Worm (Caenorhabditis elegans): ENCODE measurements around the gene F54B8.4.

F54B8.4 gene

DNA sequence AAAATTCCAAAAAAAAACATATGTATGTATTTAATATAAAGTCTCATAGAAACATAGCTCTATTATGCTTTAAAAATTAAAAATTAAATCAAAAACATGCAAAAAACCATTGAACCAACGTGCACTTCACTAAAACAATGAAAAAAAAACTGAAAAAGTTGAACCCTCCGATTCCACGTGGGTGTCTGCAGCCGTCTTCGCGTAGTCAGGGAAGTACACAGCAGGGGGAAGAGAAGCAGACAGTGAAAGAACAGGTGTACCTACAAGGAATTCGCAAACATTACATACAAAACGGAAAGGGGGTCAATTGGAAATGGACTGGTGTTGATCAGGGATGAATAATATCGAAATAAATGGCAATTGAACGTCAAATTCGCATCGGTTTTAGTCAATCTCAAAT is 42.2 kb upstream of the F54B8.4 start (continued):
- TF ChIP-seq dmd-6 (GFP tag; IDR thresholded peaks at IDR 0.05) (peak; percentile 46; the same call in 1 of the 2 replicates), php-3 (GFP tag; IDR thresholded peaks at IDR 0.05) (no peak)

DNA sequence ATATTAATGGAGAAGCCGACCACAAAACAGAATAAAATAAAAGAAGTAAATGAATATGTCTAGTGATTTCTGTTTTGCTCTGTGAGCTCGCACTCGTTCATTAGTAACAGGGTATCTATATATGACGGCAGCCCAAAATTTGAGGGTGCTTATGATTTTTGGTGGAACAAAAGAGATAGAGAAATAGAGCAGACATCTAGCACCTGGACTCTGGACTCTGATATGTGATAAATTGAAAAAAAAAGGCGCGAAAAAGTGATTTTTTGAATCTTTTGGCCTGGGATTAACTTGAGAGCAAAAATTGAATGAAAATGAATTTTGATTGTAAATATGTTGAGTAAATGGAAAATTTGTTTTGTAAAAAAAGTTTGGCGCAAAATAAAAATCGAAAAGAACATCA is 39.5 kb upstream of the F54B8.4 start, which contains the start of gene nhr-283:
Gene nhr-283 (minus strand): TSS at position 101 of the 400 bp plus-strand sequence.
- TF ChIP-seq unc-62 (GFP tag; optimal IDR thresholded peaks at IDR 0.05 in 1 of 2) (peak in 1 of 2 experiments; percentile 55), unc-62 (tag; optimal IDR thresholded peaks at IDR 0.05) (no peak), madf-9 (GFP tag; conservative IDR thresholded peaks at IDR 0.05) (no peak)

- no peak for TF ChIP-seq vab-7 (GFP tag; IDR thresholded peaks at IDR 0.05)
- TF ChIP-seq nhr-48 (tag; optimal IDR thresholded peaks at IDR 0.05): no peak
- TF ChIP-seq R02D3.7 (tag; optimal IDR thresholded peaks at IDR 0.05): no peak
These were observed 37.0 kb upstream of the F54B8.4 start, which contains the start of the genes nhr-285 and irld-52 for ce11 chrV:15779128-15779729. Gene nhr-285 (minus strand): TSS chrV:15779228. Gene irld-52 (plus strand): TSS chrV:15779679.

DNA sequence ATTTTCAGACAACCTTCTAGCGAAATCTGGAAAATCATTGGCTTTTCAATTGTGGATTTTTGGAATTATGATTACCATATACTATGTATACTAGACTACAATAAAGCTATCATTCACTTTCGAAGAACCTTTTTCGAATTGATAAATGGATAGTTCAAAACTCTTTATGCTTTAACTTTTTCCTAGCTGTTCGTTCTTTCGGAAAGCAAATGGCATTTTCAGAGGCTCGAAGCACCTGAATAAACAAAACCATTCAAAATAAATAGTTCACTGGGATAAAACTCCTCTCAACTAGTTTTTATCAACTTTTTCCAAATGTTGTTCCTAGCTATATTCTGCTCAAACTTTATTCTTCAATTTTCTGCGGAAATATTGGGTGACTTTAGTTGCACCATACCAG is 35.1 kb upstream of the F54B8.4 start, which contains the start of gene T26E4.2:
Gene T26E4.2 (plus strand): TSS at position 301 of the 400 bp plus-strand sequence.
- no peak for TF ChIP-seq tra-1 (GFP tag; IDR thresholded peaks at IDR 0.05)

ce11 chrV:15782494-15782893 is 33.7 kb upstream of the F54B8.4 start, which contains the start of gene T26E4.3:
Gene T26E4.3 (plus strand): TSS chrV:15782794.
- TF ChIP-seq egl-43 (GFP tag; IDR thresholded peaks at IDR 0.05) (no peak), ama-1 (optimal IDR thresholded peaks at IDR 0.05) (no peak), skn-1 (tag; optimal IDR thresholded peaks at IDR 0.05) (no peak), lir-3 (tag; optimal IDR thresholded peaks at IDR 0.05) (no peak), ceh-82 (tag; optimal IDR thresholded peaks at IDR 0.05) (no peak), spr-3 (GFP tag; optimal IDR thresholded peaks at IDR 0.05) (no peak), unc-39 (tag; optimal IDR thresholded peaks at IDR 0.05) (no peak), nhr-111 (GFP tag; optimal IDR thresholded peaks at IDR 0.05) (no peak), sdz-12 (GFP tag; optimal IDR thresholded peaks at IDR 0.05) (no peak), hif-1 (tag; optimal IDR thresholded peaks at IDR 0.05) (no peak), nhr-48 (tag; optimal IDR thresholded peaks at IDR 0.05) (no peak), lin-29 (GFP tag; IDR thresholded peaks at IDR 0.05) (no peak)

DNA sequence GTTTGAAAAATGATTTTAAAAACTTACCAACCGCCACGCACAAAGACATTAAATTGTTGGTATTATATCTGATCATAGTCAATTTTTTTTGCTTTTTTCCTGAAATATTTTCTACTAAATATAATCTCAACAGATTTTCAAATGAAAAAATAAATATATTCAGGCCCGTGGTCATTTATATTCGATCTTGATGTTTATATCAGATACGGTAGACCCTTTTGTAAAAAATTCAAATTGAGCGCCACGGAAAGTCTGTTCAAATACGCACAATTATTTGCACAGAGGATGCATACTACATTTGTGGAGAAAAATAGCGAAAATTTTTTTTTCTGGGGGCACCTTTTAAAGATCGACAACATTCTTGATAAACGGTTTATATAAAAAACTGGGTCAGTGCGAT is 23.8 kb upstream of the F54B8.4 start, which contains the start of gene T26E4.4:
Gene T26E4.4 (minus strand): TSS at position 101 of the 400 bp plus-strand sequence.
- no peak for TF ChIP-seq zag-1 (tag; optimal IDR thresholded peaks at IDR 0.05)
- no peak for TF ChIP-seq attf-4 (tag; optimal IDR thresholded peaks at IDR 0.05)
- TF ChIP-seq aha-1 (tag): peak; percentile 12
- TF ChIP-seq dmd-6 (GFP tag; IDR thresholded peaks at IDR 0.05): no peak

DNA sequence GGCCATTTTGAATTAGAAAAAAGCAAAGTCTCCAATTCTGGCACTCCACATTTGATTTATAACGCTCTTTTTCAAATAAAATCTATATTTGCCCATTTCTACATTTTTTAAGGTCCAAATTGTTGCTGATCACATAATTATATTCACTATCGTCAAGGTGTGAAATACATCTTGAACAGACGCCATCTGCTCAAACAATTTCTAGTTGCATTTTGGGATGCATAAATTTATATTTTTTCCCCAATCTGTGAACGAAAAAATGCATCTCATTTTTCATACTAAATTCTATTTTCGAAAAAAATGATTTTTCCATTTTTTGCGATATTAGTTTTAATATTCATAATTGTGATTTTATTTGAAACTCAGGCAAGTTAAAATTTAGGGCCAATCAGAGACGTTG is 22.9 kb upstream of the F54B8.4 start, which contains the start of gene T26E4.7:
Gene T26E4.7 (plus strand): TSS at position 301 of the 400 bp plus-strand sequence.
- no peak for TF ChIP-seq D1046.2 (GFP tag; IDR thresholded peaks at IDR 0.05)
- no peak for TF ChIP-seq T20F7.1 (GFP tag; optimal IDR thresholded peaks at IDR 0.05)
- TF ChIP-seq nhr-10 (tag; optimal IDR thresholded peaks at IDR 0.05): no peak
- no peak for TF ChIP-seq Y48G9A.11 (GFP tag; IDR thresholded peaks at IDR 0.05)
- no peak for TF ChIP-seq egl-43 (GFP tag; IDR thresholded peaks at IDR 0.05)
- TF ChIP-seq F44E2.7 (GFP tag; IDR thresholded peaks at IDR 0.05): no peak
- TF ChIP-seq daf-19 (GFP tag; conservative IDR thresholded peaks at IDR 0.05): no peak
- TF ChIP-seq spr-3 (GFP tag; optimal IDR thresholded peaks at IDR 0.05): no peak
- TF ChIP-seq zfp-2 (tag; optimal IDR thresholded peaks at IDR 0.05): no peak
- TF ChIP-seq vab-7 (GFP tag; IDR thresholded peaks at IDR 0.05): no peak
- no peak for TF ChIP-seq duxl-1 (tag; optimal IDR thresholded peaks at IDR 0.05; ENCODE audit: poor library complexity)

Measured in whole organism, L4 larva.